Fruit fly (Drosophila melanogaster) Kc167 (cell line): ENCODE measurements around the gene CG34135.

Experiments
- Myc ChIP-seq: fragments of >200 bp; optimal IDR thresholded peaks from 2 replicates; lab custom pipeline; 2017; ENCODE audit warnings: missing external identifiers
- Sin3A ChIP-seq: fragments of >200 bp; optimal IDR thresholded peaks from 2 replicates; lab custom pipeline; 2018; ENCODE audit warnings: missing external identifiers
- h ChIP-seq: fragments of >200 bp; optimal IDR thresholded peaks from 3 replicates; lab custom pipeline; 2018; ENCODE audit warnings: missing external identifiers
- insv ChIP-seq: fragments of >200 bp; optimal IDR thresholded peaks from 3 replicates; lab custom pipeline; 2018; ENCODE audit warnings: missing external identifiers
- psq ChIP-seq: fragments of >200 bp; optimal IDR thresholded peaks from 2 replicates; lab custom pipeline; 2017; ENCODE audit warnings: missing external identifiers
- ttk ChIP-seq: sonication (Bioruptor generic); optimal IDR thresholded peaks from 2 replicates; lab custom pipeline; 2017; ENCODE audit warnings: missing external identifiers

CG34135 gene

DNA sequence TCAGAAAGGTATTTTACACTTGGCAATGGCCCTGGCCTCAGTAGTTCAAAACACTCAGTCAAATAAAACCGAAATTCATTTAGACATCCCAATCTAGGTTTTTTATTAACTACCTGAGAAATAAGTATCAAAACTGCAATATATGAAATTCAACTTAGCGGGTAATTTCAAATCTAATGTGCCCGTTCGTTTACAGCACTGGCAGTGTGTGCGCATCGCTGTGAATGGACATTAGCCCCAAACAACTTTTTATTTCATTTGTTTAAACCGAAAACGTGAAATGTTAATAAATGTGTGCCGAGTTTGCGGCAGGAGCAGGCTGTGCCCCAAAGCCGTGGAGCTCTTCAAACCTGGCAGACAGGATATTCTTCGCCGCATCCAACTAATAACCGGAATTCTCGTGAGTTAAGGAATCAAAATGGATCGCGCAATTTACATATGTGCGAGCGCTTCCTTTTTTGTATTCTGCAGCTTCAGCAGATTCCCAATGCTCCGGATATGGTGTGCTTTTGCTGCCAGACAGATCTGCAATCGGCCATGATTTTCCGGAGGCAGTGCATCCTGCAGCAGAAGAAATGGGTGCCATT lies 44.9 kb downstream of the CG34135 start, which contains the start of gene nom:
nom (plus strand) TSS at position 213 of the 587 bp plus-strand sequence.
- TF ChIP-seq psq (lab: Kevin White, UChicago) (no peak), Myc (lab: Kevin White, UChicago) (no peak), insv (lab: Kevin White, UChicago) (no peak), Sin3A (lab: Kevin White, UChicago) (no peak), ttk (lab: Kevin White, UChicago) (no peak), h (no peak)

DNA sequence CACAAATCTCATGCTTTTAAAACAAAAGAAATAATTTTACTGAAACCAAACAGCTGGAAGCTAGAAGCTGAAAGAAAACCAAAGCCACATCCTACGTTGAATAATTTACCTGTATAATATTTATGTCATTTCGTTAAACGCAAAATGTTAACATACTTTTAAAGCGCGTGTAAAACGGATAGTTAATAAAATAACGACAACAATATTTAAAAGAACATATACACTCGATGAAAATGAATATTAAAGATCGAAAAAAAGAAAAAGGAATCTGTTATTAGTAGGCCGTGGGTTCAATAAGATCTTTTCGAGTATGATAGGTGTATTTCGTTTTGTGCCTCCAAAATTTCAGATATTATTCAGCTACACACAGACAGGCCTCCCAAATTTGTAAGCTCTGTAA lies 46.9 kb downstream of the CG34135 start, which contains the start of gene CG8136:
CG8136 (plus strand) TSS at position 301 of the 400 bp plus-strand sequence.
- TF ChIP-seq ttk (lab: Kevin White, UChicago) (no peak), h (no peak), Sin3A (lab: Kevin White, UChicago) (no peak), psq (lab: Kevin White, UChicago) (no peak), Myc (lab: Kevin White, UChicago) (no peak), insv (lab: Kevin White, UChicago) (no peak)

DNA sequence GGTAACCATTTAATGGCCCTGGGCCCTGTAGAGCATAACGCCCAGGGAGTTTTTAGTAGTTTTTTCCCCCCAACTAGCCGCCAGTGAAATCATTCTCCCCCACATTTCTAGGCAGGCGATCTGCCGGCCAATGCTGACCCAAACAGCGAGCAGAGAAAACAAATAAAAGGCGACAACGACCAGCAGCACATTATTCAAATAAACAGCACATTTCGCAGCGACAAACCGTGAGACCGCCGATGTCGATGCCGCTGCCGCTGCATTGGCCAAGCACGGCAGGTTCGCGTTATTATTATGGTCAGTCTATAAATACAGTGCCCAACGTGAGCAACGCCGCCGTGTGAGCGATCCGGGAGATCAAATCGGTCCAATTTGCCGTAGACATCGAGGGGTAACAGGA lies 49.1 kb downstream of the CG34135 start, which contains the start of gene CG11760:
CG11760 (plus strand) TSS at position 301 of the 400 bp plus-strand sequence.
- TF ChIP-seq ttk (lab: Kevin White, UChicago): no peak
- TF ChIP-seq insv (lab: Kevin White, UChicago): no peak
- TF ChIP-seq Sin3A (lab: Kevin White, UChicago): no peak
- no peak for TF ChIP-seq Myc (lab: Kevin White, UChicago)

dm6 chr3R:8718356-8718755 lies 49.6 kb downstream of the CG34135 start, which contains the start of gene Cks85A:
Cks85A (minus strand) TSS chr3R:8718456.
- TF ChIP-seq Sin3A (lab: Kevin White, UChicago) (no peak), psq (lab: Kevin White, UChicago) (no peak), h (no peak), Myc (lab: Kevin White, UChicago) (no peak), ttk (lab: Kevin White, UChicago) (no peak), insv (lab: Kevin White, UChicago) (no peak)

- TF ChIP-seq Myc (lab: Kevin White, UChicago): no peak
- TF ChIP-seq insv (lab: Kevin White, UChicago): no peak
- TF ChIP-seq h: no peak
- no peak for TF ChIP-seq Sin3A (lab: Kevin White, UChicago)
- TF ChIP-seq ttk (lab: Kevin White, UChicago): no peak
- no peak for TF ChIP-seq psq (lab: Kevin White, UChicago)
These were observed 51.5 kb downstream of the CG34135 start for dm6 chr3R:8716551-8716879.

dm6 chr3R:8715851-8716550 lies 52.0 kb downstream of the CG34135 start, which contains the start of gene TMEM216:
TMEM216 (plus strand) TSS chr3R:8716243.
- TF ChIP-seq h: no peak
- TF ChIP-seq ttk (lab: Kevin White, UChicago): no peak
- TF ChIP-seq Sin3A (lab: Kevin White, UChicago): no peak
- no peak for TF ChIP-seq insv (lab: Kevin White, UChicago)
- no peak for TF ChIP-seq Myc (lab: Kevin White, UChicago)
- no peak for TF ChIP-seq psq (lab: Kevin White, UChicago)

DNA sequence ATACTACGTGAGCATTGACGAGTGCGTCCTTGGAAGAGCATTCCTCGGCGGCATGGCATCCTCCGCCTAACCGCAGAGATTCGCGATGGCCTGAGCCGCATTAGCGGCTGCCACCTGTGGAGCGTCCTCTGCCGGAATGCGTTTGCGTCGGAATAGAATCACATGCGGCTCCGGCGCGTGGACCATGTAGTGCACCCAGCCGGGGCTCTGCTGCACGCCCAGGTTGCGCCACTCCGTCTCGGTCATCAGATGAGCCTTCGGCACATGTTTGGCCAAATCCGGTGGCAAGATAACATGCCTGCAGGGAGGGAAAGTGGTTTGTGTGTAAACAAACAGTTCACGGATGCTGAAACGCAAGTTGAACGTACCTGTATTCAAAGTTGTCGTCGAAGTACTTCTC lies 52.6 kb downstream of the CG34135 start:
- no peak for TF ChIP-seq h
- TF ChIP-seq Sin3A (lab: Kevin White, UChicago): no peak
- no peak for TF ChIP-seq psq (lab: Kevin White, UChicago)
- TF ChIP-seq insv (lab: Kevin White, UChicago): no peak
- TF ChIP-seq Myc (lab: Kevin White, UChicago): no peak
- TF ChIP-seq ttk (lab: Kevin White, UChicago): no peak

dm6 chr3R:8712722-8713131 lies 55.3 kb downstream of the CG34135 start, which contains the start of gene CG8112:
CG8112 (plus strand) TSS chr3R:8712933.
- TF ChIP-seq ttk (lab: Kevin White, UChicago) (no peak), Myc (lab: Kevin White, UChicago) (no peak), psq (lab: Kevin White, UChicago) (no peak), insv (lab: Kevin White, UChicago) (no peak), Sin3A (lab: Kevin White, UChicago) (no peak), h (no peak)

DNA sequence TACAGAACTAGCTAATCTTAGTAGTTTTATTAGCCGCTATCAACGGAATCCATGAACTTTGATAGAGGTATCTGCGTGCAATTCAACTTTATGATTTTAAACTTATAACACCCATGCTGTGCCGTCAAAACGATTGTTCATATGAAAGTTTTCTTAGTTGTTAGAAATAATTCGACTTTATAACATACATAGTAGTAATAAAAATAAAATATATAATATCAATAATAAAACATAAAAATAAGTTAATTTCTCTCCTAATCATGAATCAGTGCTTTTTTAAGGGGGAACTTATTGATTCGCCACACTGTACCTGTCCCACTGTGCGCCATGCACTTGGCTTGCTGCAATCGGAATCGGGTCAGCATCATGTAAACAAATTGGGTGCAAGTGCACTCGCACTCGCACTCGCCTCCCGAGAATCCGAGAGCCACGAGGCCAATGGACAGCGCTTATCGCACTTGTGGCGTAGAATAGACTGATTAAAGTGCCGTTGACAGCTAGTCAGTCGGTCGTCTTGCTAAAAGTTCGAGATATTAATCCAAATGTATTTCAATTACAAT lies 56.0 kb downstream of the CG34135 start:
- TF ChIP-seq psq (lab: Kevin White, UChicago): no peak
- no peak for TF ChIP-seq insv (lab: Kevin White, UChicago)
- TF ChIP-seq ttk (lab: Kevin White, UChicago): no peak
- no peak for TF ChIP-seq Myc (lab: Kevin White, UChicago)
- TF ChIP-seq h: no peak
- no peak for TF ChIP-seq Sin3A (lab: Kevin White, UChicago)

- TF ChIP-seq psq (lab: Kevin White, UChicago) (no peak), insv (lab: Kevin White, UChicago) (no peak), Myc (lab: Kevin White, UChicago) (no peak), Sin3A (lab: Kevin White, UChicago) (no peak), ttk (lab: Kevin White, UChicago) (no peak), h (no peak)
These were observed 60.8 kb downstream of the CG34135 start for dm6 chr3R:8707166-8707565.

DNA sequence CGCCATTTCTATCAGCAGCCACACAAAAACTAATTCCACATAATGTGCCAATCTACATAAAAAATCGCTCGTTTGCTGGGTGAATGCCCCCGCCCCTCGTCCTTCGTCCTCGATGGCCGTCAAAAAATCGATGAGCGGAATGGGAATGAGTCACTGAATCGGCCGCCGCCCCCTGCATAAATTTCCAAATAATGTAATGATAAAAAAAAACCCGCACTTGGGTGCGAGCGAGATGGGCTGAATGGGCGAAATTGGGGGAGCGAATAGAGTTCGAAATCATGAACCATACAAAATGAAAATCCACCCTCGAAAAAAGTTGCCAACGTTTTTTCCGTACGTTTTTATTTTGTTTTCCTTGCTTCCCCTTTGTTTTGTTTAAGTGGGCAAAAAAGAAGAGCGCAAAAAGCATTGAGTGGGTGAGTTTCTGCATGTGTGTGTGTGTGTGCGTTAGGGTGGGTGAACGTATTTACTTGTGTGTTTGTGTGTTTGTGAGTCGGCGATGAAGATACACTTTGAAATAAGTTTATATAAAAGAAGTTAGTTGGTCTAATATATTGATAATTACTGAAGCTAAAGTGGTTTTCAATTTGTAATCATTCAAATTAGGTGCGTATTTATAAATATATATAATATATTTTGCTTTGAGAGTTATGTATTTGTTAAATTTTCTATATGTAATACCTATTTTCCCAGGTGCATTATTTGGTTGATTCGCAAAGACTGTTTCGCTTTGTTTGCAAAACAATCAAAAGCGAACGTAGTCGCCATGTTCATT lies 62.5 kb downstream of the CG34135 start:
- no peak for TF ChIP-seq Myc (lab: Kevin White, UChicago)
